Worm (Caenorhabditis elegans) whole organism, mixed stage, embryonic: ENCODE measurements around the gene bus-18.
A peak's percentile ranks its signal among the peaks of the same experiment; 100 is the strongest.

Experiments
- M03D4.4 ChIP-seq: sonication (generic microtip); optimal IDR thresholded peaks from 2 replicates; lab custom pipeline; 2017; ENCODE audit warnings: mild to moderate bottlenecking, missing genetic modification characterization, missing compliant biosample characterization
- blmp-1 ChIP-seq: fragments of 150-350 bp; optimal IDR thresholded peaks from 2 replicates; lab custom pipeline; 2014; ENCODE audit warnings: missing biosample characterization, missing genetic modification characterization
- ceh-39 ChIP-seq: fragments of 150-350 bp; optimal IDR thresholded peaks from 2 replicates; lab custom pipeline; 2014; ENCODE audit warnings: missing biosample characterization, missing genetic modification characterization
- ceh-43 ChIP-seq: fragments of 200-800 bp; sonication (Bioruptor generic); optimal IDR thresholded peaks from 2 replicates; lab custom pipeline; 2018; ENCODE audit warnings: mild to moderate bottlenecking, missing genetic modification characterization, moderate library complexity, missing compliant biosample characterization
- ceh-83 ChIP-seq: fragments of 200-800 bp; sonication (Bioruptor generic); optimal IDR thresholded peaks from 2 replicates; lab custom pipeline; 2018; ENCODE audit warnings: mild to moderate bottlenecking, missing genetic modification characterization, missing compliant biosample characterization
- ces-1 ChIP-seq: fragments of 150-350 bp; optimal IDR thresholded peaks from 2 replicates; lab custom pipeline; 2014; ENCODE audit warnings: missing biosample characterization, missing genetic modification reagents, missing genetic modification characterization
- cnd-1 ChIP-seq: fragments of 200-800 bp; sonication (Bioruptor generic); optimal IDR thresholded peaks from 2 replicates; lab custom pipeline; 2018; ENCODE audit warnings: mild to moderate bottlenecking, missing genetic modification characterization, missing compliant biosample characterization
- drap-1 ChIP-seq: fragments of 200-800 bp; sonication (Bioruptor generic); optimal IDR thresholded peaks from 3 replicates; lab custom pipeline; 2018; ENCODE audit warnings: mild to moderate bottlenecking, missing genetic modification characterization, missing compliant biosample characterization
- elt-3 ChIP-seq: fragments of 150-350 bp; optimal IDR thresholded peaks from 2 replicates; lab custom pipeline; 2014; ENCODE audit warnings: missing biosample characterization, missing genetic modification characterization
- hlh-1 ChIP-seq: fragments of 150-350 bp; optimal IDR thresholded peaks from 2 replicates; lab custom pipeline; 2014; ENCODE audit warnings: missing biosample characterization, missing genetic modification reagents, missing genetic modification characterization
- lin-32 ChIP-seq: fragments of 200-800 bp; sonication (Bioruptor generic); optimal IDR thresholded peaks from 2 replicates; lab custom pipeline; 2018; ENCODE audit warnings: mild to moderate bottlenecking, missing genetic modification characterization, missing compliant biosample characterization
- lsy-2 ChIP-seq: fragments of 150-350 bp; optimal IDR thresholded peaks from 2 replicates; lab custom pipeline; 2014; ENCODE audit warnings: missing biosample characterization, missing genetic modification characterization
- mep-1 ChIP-seq: fragments of 150-350 bp; optimal IDR thresholded peaks from 2 replicates; lab custom pipeline; 2017; ENCODE audit warnings: missing biosample characterization, missing genetic modification reagents, missing genetic modification characterization, inconsistent platforms
- nhr-12 ChIP-seq: fragments of 150-350 bp; optimal IDR thresholded peaks from 2 replicates; lab custom pipeline; 2014; ENCODE audit warnings: missing biosample characterization, missing genetic modification characterization
- nhr-2 ChIP-seq: fragments of 150-350 bp; optimal IDR thresholded peaks from 2 replicates; lab custom pipeline; 2014; ENCODE audit warnings: missing biosample characterization, missing genetic modification characterization
- nhr-237 ChIP-seq: fragments of 150-350 bp; optimal IDR thresholded peaks from 2 replicates; lab custom pipeline; 2014; ENCODE audit warnings: missing biosample characterization, missing genetic modification characterization
- nhr-28 ChIP-seq: fragments of 150-350 bp; optimal IDR thresholded peaks from 2 replicates; lab custom pipeline; 2014; ENCODE audit warnings: missing biosample characterization, missing genetic modification characterization
- pha-4 ChIP-seq: fragments of 150-350 bp; optimal IDR thresholded peaks from 2 replicates; lab custom pipeline; 2018; ENCODE audit warnings: missing biosample characterization, missing genetic modification reagents, missing genetic modification characterization
- sem-2 ChIP-seq: fragments of 200-800 bp; sonication (Bioruptor generic); optimal IDR thresholded peaks from 2 replicates; lab custom pipeline; 2018; ENCODE audit warnings: mild to moderate bottlenecking, missing genetic modification characterization, missing compliant biosample characterization
- snpc-4 ChIP-seq: fragments of 150-350 bp; optimal IDR thresholded peaks from 2 replicates; lab custom pipeline; 2014; ENCODE audit warnings: missing biosample characterization, missing genetic modification characterization
- sptf-1 ChIP-seq: sonication (generic microtip); optimal IDR thresholded peaks from 2 replicates; lab custom pipeline; 2017; ENCODE audit warnings: mild to moderate bottlenecking, missing genetic modification characterization, moderate library complexity, missing compliant biosample characterization
- tbx-8 ChIP-seq: fragments of 200-800 bp; sonication (Bioruptor generic); optimal IDR thresholded peaks from 2 replicates; lab custom pipeline; 2018; ENCODE audit warnings: mild to moderate bottlenecking, missing genetic modification characterization, moderate library complexity, missing compliant biosample characterization
- unc-120 ChIP-seq: sonication (generic microtip); optimal IDR thresholded peaks from 2 replicates; lab custom pipeline; 2017; ENCODE audit warnings: missing genetic modification characterization, missing compliant biosample characterization; ENCODE audit not compliant: poor library complexity, severe bottlenecking
- unc-39 ChIP-seq: fragments of 150-350 bp; optimal IDR thresholded peaks from 2 replicates; lab custom pipeline; 2014; ENCODE audit warnings: missing biosample characterization, missing genetic modification characterization
- unc-62 ChIP-seq: fragments of 150-350 bp; optimal IDR thresholded peaks from 2 replicates; lab custom pipeline; 2014; ENCODE audit warnings: missing biosample characterization, missing genetic modification reagents, missing genetic modification characterization
- zip-8 ChIP-seq: fragments of 150-350 bp; optimal IDR thresholded peaks from 2 replicates; lab custom pipeline; 2014; ENCODE audit warnings: missing biosample characterization, missing genetic modification characterization
- ztf-11 ChIP-seq: fragments of 150-350 bp; optimal IDR thresholded peaks from 2 replicates; lab custom pipeline; 2014; ENCODE audit warnings: missing biosample characterization, missing genetic modification characterization

bus-18 gene

DNA sequence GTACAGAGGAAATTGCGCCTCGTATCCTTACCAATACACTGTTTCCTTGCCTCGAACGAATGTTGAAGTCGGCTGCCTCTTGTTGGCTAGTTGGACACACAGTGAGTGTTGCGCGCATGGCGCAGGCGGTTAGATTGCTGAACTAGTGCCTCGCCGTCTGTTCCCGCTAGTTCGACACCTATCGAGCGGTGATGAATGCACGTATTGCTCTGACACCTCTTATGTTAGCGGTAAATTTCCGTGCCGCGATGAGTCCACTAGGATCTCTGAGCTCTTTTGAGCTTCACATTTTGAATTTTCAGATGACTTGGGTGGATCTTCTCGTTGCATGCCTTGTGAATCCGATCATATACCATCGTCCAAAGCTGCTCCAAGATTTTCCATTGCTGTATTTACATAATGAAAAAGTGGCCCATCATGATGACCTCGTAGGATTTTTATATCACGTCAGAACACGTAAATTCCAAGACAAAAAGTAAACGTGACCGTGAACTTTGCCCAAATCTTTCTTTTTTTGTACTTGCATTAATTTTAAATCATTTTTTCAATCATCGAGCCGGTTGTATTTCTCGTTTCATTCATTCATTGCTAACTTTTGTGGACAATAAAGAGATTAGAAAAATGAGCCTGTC is 9.4 kb downstream of the bus-18 start, which contains the start of gene F55A11.11 (continued):
- TF ChIP-seq ceh-83 (GFP tag; lab: Kevin White, UChicago) (peak; percentile 97), nhr-28 (tag; lab: Kevin White, UChicago) (peak; percentile 46), unc-39 (tag; lab: Kevin White, UChicago) (peak; percentile 52), unc-62 (GFP tag; lab: Kevin White, UChicago) (peak; percentile 73), elt-3 (tag; lab: Kevin White, UChicago) (no peak), tbx-8 (GFP tag; lab: Kevin White, UChicago) (peak; percentile 86), nhr-2 (tag; lab: Kevin White, UChicago) (no peak)

DNA sequence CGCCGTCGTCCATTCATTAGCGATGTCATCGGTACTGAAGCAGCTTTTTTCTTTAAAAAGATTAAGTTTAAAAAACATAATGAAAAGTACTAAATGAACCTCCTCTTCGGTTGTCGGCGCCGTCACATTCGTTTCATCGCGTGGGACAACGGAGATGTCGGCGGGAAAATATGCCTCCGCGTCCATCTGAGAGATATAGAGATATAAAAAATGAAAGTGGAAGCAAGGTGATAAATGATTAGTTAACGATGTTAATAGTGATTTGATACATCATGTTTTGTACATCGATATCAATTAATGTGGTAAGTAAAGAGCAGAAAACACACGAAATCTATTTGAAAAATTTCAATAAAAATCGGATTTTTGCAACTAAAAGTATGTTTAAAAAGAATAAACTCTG is 13.7 kb downstream of the bus-18 start, which contains the start of gene F55A11.7:
Gene F55A11.7 (minus strand): TSS at position 186 of the 400 bp plus-strand sequence.
- no peak for TF ChIP-seq ceh-43 (GFP tag; lab: Kevin White, UChicago)

DNA sequence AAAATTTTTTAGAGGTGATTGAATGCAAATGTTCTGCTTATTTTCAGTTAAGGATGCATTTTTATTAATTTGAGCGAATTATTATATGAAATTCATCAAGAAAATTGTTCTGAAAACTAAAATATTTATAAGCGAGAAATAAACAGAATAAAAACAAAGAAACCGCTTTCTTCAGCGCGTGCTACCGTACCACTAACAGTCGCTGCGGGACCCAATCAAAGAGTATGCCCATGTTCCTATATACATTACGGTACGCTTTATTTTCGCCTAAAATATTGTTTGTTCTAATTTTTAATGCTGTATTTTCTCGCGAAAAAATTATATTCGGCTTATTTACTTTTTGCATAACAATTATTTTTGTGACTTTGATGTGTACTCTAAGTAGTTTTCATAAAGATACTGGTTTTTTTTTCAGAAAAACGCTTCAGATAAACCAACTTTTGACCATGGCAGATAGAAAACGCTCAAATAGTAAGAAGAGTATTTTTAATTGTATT is 14.3 kb downstream of the bus-18 start, which contains the start of gene F55A11.8:
Gene F55A11.8 (plus strand): TSS at position 447 of the 497 bp plus-strand sequence.
- no peak for TF ChIP-seq elt-3 (tag; lab: Kevin White, UChicago)
- TF ChIP-seq nhr-237: no peak
- no peak for TF ChIP-seq pha-4 (tag; lab: Kevin White, UChicago)
- no peak for TF ChIP-seq unc-39 (tag; lab: Kevin White, UChicago)
- TF ChIP-seq sptf-1 (tag; lab: Kevin White, UChicago): no peak
- no peak for TF ChIP-seq unc-62 (GFP tag; lab: Kevin White, UChicago)
- TF ChIP-seq snpc-4 (tag; lab: Kevin White, UChicago): no peak
- TF ChIP-seq hlh-1 (tag; lab: Kevin White, UChicago): no peak
- TF ChIP-seq M03D4.4 (tag; lab: Kevin White, UChicago): no peak
- TF ChIP-seq lsy-2 (tag; lab: Kevin White, UChicago): no peak
- TF ChIP-seq nhr-12 (tag; lab: Kevin White, UChicago): no peak
- TF ChIP-seq ceh-43 (GFP tag; lab: Kevin White, UChicago): no peak
- no peak for TF ChIP-seq nhr-28 (tag; lab: Kevin White, UChicago)
- TF ChIP-seq ceh-39 (tag; lab: Kevin White, UChicago): no peak
- TF ChIP-seq nhr-2 (tag; lab: Kevin White, UChicago): no peak
- TF ChIP-seq cnd-1: no peak
- no peak for TF ChIP-seq drap-1
- no peak for TF ChIP-seq zip-8 (tag; lab: Kevin White, UChicago)
- TF ChIP-seq, all 35 proteins: peak for 0

DNA sequence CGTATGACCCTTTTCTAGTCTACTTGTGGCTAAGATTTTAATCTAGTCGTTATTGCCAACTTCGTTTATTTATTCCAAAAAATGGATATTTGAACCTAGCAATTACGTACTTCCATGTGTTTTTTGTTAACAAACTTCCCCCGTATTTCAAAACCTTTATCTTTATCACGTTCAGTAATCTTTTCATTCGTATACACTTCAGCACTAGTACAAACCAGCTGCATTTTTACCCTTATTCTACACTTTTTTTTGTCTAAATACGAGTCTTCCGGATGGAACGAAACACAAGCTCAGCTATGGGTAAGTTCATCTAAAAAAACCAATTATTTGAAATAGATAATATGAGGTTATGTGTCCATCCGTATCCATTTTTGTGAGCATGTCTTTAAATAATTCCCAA is 16.0 kb downstream of the bus-18 start, which contains the start of gene D2023.1:
Gene D2023.1 (plus strand): TSS at position 77 of the 400 bp plus-strand sequence.
- TF ChIP-seq unc-120: no peak
- no peak for TF ChIP-seq unc-39 (tag; lab: Kevin White, UChicago)
- TF ChIP-seq zip-8 (tag; lab: Kevin White, UChicago): no peak

DNA sequence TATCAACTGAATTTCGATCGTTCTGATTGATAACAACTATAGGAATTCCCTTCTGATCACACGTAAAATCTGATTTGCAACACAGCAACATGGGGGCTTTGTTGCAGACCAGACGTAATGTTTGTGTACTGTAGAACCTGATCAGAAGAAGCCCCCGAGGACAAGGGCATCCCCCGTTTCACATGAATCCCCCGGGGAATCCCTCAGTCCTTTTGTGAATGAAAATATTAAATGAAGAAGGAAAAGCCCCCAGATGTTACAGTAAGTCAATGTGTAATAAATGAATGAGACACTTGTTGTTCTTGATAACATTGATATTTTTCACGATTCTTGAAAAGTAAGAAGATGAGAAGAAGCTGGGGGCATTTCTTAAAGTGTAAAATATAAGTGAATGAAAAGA is 20.7 kb downstream of the bus-18 start:
- TF ChIP-seq blmp-1 (tag; lab: Kevin White, UChicago) (no peak), ceh-83 (GFP tag; lab: Kevin White, UChicago) (no peak)

DNA sequence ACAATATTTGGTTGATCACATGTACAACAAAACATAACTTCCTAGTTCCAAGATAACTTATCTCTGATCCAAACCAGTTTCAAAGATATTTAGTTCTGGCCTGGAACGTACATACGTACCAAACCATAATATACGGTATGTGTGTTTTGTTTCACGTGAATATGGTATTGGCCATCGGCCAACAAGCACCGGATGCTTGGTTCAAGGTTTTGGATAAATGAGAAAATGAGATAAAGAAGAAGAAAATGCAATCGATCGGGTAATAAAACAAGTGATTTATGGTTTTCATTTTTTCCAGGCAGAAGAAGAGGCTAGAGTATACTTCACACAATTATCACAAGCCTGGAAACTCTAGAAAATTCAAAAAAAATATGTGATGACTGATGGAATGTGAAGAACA is 21.8 kb downstream of the bus-18 start:
- TF ChIP-seq ceh-43 (GFP tag; lab: Kevin White, UChicago): no peak
- no peak for TF ChIP-seq zip-8 (tag; lab: Kevin White, UChicago)
- no peak for TF ChIP-seq ceh-39 (tag; lab: Kevin White, UChicago)
- no peak for TF ChIP-seq elt-3 (tag; lab: Kevin White, UChicago)
- TF ChIP-seq drap-1: no peak
- no peak for TF ChIP-seq ces-1 (GFP tag; lab: Kevin White, UChicago)
- TF ChIP-seq nhr-2 (tag; lab: Kevin White, UChicago): no peak
- TF ChIP-seq lin-32 (GFP tag; lab: Kevin White, UChicago): no peak
- no peak for TF ChIP-seq ceh-83 (GFP tag; lab: Kevin White, UChicago)
- no peak for TF ChIP-seq ztf-11
- no peak for TF ChIP-seq mep-1 (tag; lab: Kevin White, UChicago)
- TF ChIP-seq sem-2 (GFP tag; lab: Kevin White, UChicago): no peak
- TF ChIP-seq blmp-1 (tag; lab: Kevin White, UChicago): no peak
- TF ChIP-seq M03D4.4 (tag; lab: Kevin White, UChicago): no peak
